Fruit fly (Drosophila melanogaster): ENCODE measurements around the gene fd3F.

The fd3F gene

DNA sequence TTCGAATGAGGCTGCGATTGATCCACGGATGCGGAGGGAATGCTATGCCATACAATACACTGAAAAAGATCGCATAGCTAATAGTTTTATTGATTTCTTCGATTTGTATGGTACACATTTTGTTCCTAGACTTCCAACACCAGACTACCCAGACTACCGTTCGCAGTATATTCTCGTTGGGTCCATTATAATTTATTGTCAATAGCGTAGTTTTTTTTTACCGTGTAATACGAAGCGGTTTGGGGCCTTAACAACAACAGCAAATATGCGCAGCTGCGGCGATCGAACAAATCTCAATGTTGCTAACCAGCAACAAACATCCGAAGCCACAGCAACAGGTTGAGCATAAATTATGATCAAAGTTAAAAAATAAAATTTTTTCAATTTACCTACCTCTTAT, 36.5 kb downstream of the fd3F start (continued):
- TF ChIP-seq toy (GFP tag; IDR thresholded peaks at IDR 0.05), result 0 out of 2 replicates have a peak, but pooled peaks have one; percentile 39
- peak; percentile 72 for TF ChIP-seq CG17328 (GFP tag; IDR thresholded peaks at IDR 0.05)
- peak; percentile 79 for TF ChIP-seq NfI (GFP tag; optimal IDR thresholded peaks at IDR 0.05)
- TF ChIP-seq CG7271 (tag; optimal IDR thresholded peaks at IDR 0.05), result no peak
- TF ChIP-seq CG16815 (GFP tag; optimal IDR thresholded peaks at IDR 0.05), result peak; percentile 42
- peak; percentile 81 for TF ChIP-seq shn (GFP tag; optimal IDR thresholded peaks at IDR 0.05)
- peak; percentile 89 for TF ChIP-seq CG12769 (tag; optimal IDR thresholded peaks at IDR 0.05)
- no peak for TF ChIP-seq Bgb (GFP tag; IDR thresholded peaks at IDR 0.05; ENCODE audit: partially characterized antibody)
- 0 out of 2 replicates have a peak, but pooled peaks have one; percentile 14 for TF ChIP-seq rib (GFP tag; IDR thresholded peaks at IDR 0.05)
- TF ChIP-seq grau (tag; optimal IDR thresholded peaks at IDR 0.05), result peak; percentile 77
- TF ChIP-seq CG16779 (GFP tag; IDR thresholded peaks at IDR 0.05), result 0 out of 2 replicates have a peak, but pooled peaks have one; percentile 35
- no peak for TF ChIP-seq HLH4C (GFP tag; IDR thresholded peaks at IDR 0.05; ENCODE audit: partially characterized antibody)
- TF ChIP-seq CG34422 (GFP tag; IDR thresholded peaks at IDR 0.05), result peak; percentile 70; the same call in 1 of the 3 replicates
- peak; percentile 22 for TF ChIP-seq schlank (tag; optimal IDR thresholded peaks at IDR 0.05)
- TF ChIP-seq CG11560 (tag; IDR thresholded peaks at IDR 0.05), result no peak
- TF ChIP-seq mld (GFP tag; IDR thresholded peaks at IDR 0.05; ENCODE audit: partially characterized antibody), result no peak
- TF ChIP-seq CG10274 (GFP tag; optimal IDR thresholded peaks at IDR 0.05), result peak; percentile 47
- TF ChIP-seq bsh (GFP tag; optimal IDR thresholded peaks at IDR 0.05), result peak in 1 of 2 experiments; percentile 80
- TF ChIP-seq CG3847 (GFP tag; IDR thresholded peaks at IDR 0.05), result peak; percentile 68
- TF ChIP-seq psq (GFP tag; optimal IDR thresholded peaks at IDR 0.05), result peak; percentile 29
- peak; percentile 45 for TF ChIP-seq D19B (GFP tag; optimal IDR thresholded peaks at IDR 0.05)
- TF ChIP-seq Hmx (GFP tag; optimal IDR thresholded peaks at IDR 0.05), result peak; percentile 10
- TF ChIP-seq pzg (GFP tag; optimal IDR thresholded peaks at IDR 0.05), result no peak
- peak; percentile 63 for TF ChIP-seq CG18476 (GFP tag; optimal IDR thresholded peaks at IDR 0.05)
- peak; percentile 67 for TF ChIP-seq tap (tag; optimal IDR thresholded peaks at IDR 0.05)
- peak; percentile 64 for TF ChIP-seq CG14667 (GFP tag; IDR thresholded peaks at IDR 0.05)
- TF ChIP-seq chm (GFP tag; IDR thresholded peaks at IDR 0.05), result peak; percentile 80
- peak; percentile 60 for TF ChIP-seq Ssrp (tag; optimal IDR thresholded peaks at IDR 0.05)
- peak; percentile 28 for TF ChIP-seq trh (GFP tag; optimal IDR thresholded peaks at IDR 0.05)
- TF ChIP-seq HLH3B (GFP tag; IDR thresholded peaks at IDR 0.05), result peak; percentile 82
- peak; percentile 82 for TF ChIP-seq tin (GFP tag; optimal IDR thresholded peaks at IDR 0.05)
- TF ChIP-seq ind (GFP tag; optimal IDR thresholded peaks at IDR 0.05), result peak; percentile 74
- TF ChIP-seq ap (GFP tag; IDR thresholded peaks at IDR 0.05), result peak; percentile 63
- TF ChIP-seq CG5180 (GFP tag; optimal IDR thresholded peaks at IDR 0.05), result peak; percentile 77
- TF ChIP-seq lola (GFP tag; optimal IDR thresholded peaks at IDR 0.05), result peak in 1 of 3 experiments; percentile 67
- no peak for TF ChIP-seq luna (GFP tag; optimal IDR thresholded peaks at IDR 0.05)
- TF ChIP-seq Scr (GFP tag; IDR thresholded peaks at IDR 0.05; ENCODE audit: partially characterized antibody), result no peak
- TF ChIP-seq gfzf (GFP tag; optimal IDR thresholded peaks at IDR 0.05), result no peak
- peak; percentile 69 to 78 for TF ChIP-seq chif (GFP tag; optimal IDR thresholded peaks at IDR 0.05)
- peak; percentile 75 for TF ChIP-seq MTF-1 (GFP tag; optimal IDR thresholded peaks at IDR 0.05; ENCODE audit: borderline replicate concordance)
- no peak for TF ChIP-seq hth (optimal IDR thresholded peaks at IDR 0.05)
- peak; percentile 73 for TF ChIP-seq CG17385 (GFP tag; optimal IDR thresholded peaks at IDR 0.05)
- TF ChIP-seq Doc3 (GFP tag; IDR thresholded peaks at IDR 0.05; ENCODE audit: partially characterized antibody), result no peak
- peak; percentile 58 for TF ChIP-seq jumu (GFP tag; optimal IDR thresholded peaks at IDR 0.05)
- TF ChIP-seq CG15011 (GFP tag; optimal IDR thresholded peaks at IDR 0.05), result peak; percentile 26
- peak; percentile 72 for TF ChIP-seq CG2875 (GFP tag; optimal IDR thresholded peaks at IDR 0.05)
- no peak for TF ChIP-seq CG15073 (GFP tag; optimal IDR thresholded peaks at IDR 0.05)
- peak; percentile 73 for TF ChIP-seq tx (GFP tag; optimal IDR thresholded peaks at IDR 0.05)
- TF ChIP-seq Abd-B (GFP tag; optimal IDR thresholded peaks at IDR 0.05), result peak; percentile 67
- TF ChIP-seq TFAM (GFP tag; optimal IDR thresholded peaks at IDR 0.05), result no peak

All from whole organism, embryonic.